Fruit fly (Drosophila melanogaster): ENCODE results near the gene CG17404.

- TF ChIP-seq h (optimal IDR thresholded peaks at IDR 0.05) (no peak), insv (optimal IDR thresholded peaks at IDR 0.05) (no peak)
These were observed 9.8 kb upstream of the CG17404 start, which contains the start of gene Cyp313a5 for dm6 chr3R:12234584-12234983.
